Worm (Caenorhabditis elegans) whole organism, mixed stage, embryonic: ENCODE data around the gene nas-6.
A peak's percentile ranks its signal among the peaks of the same experiment; 100 is the strongest.

ENCODE experiments used
- M03D4.4 ChIP-seq: sonication (generic microtip); optimal IDR thresholded peaks from 2 replicates; lab custom pipeline; 2017; ENCODE audit warnings: mild to moderate bottlenecking, missing genetic modification characterization, missing compliant biosample characterization
- bed-3 ChIP-seq: fragments of 200-800 bp; sonication (Bioruptor generic); optimal IDR thresholded peaks from 3 replicates; lab custom pipeline; 2018; ENCODE audit warnings: mild to moderate bottlenecking, missing genetic modification characterization, moderate library complexity, missing compliant biosample characterization
- blmp-1 ChIP-seq: fragments of 150-350 bp; optimal IDR thresholded peaks from 2 replicates; lab custom pipeline; 2014; ENCODE audit warnings: missing biosample characterization, missing genetic modification characterization
- ceh-39 ChIP-seq: fragments of 150-350 bp; optimal IDR thresholded peaks from 2 replicates; lab custom pipeline; 2014; ENCODE audit warnings: missing biosample characterization, missing genetic modification characterization
- ceh-43 ChIP-seq: fragments of 200-800 bp; sonication (Bioruptor generic); optimal IDR thresholded peaks from 2 replicates; lab custom pipeline; 2018; ENCODE audit warnings: mild to moderate bottlenecking, missing genetic modification characterization, moderate library complexity, missing compliant biosample characterization
- ceh-83 ChIP-seq: fragments of 200-800 bp; sonication (Bioruptor generic); optimal IDR thresholded peaks from 2 replicates; lab custom pipeline; 2018; ENCODE audit warnings: mild to moderate bottlenecking, missing genetic modification characterization, missing compliant biosample characterization
- ces-1 ChIP-seq: fragments of 150-350 bp; optimal IDR thresholded peaks from 2 replicates; lab custom pipeline; 2014; ENCODE audit warnings: missing biosample characterization, missing genetic modification reagents, missing genetic modification characterization
- drap-1 ChIP-seq: fragments of 200-800 bp; sonication (Bioruptor generic); optimal IDR thresholded peaks from 3 replicates; lab custom pipeline; 2018; ENCODE audit warnings: mild to moderate bottlenecking, missing genetic modification characterization, missing compliant biosample characterization
- elt-1 ChIP-seq: sonication (generic microtip); optimal IDR thresholded peaks from 2 replicates; lab custom pipeline; 2017; ENCODE audit warnings: missing genetic modification characterization, mild to moderate bottlenecking, missing compliant biosample characterization, antibody characterized with exemption, moderate library complexity, borderline replicate concordance; ENCODE audit not compliant: insufficient read depth
- elt-3 ChIP-seq: fragments of 150-350 bp; optimal IDR thresholded peaks from 2 replicates; lab custom pipeline; 2014; ENCODE audit warnings: missing biosample characterization, missing genetic modification characterization
- flh-1 ChIP-seq: fragments of 200-800 bp; sonication (Bioruptor generic); optimal IDR thresholded peaks from 2 replicates; lab custom pipeline; 2018; ENCODE audit warnings: mild to moderate bottlenecking, missing genetic modification characterization, moderate library complexity, missing compliant biosample characterization
- ham-2 ChIP-seq: fragments of 200-800 bp; sonication (Bioruptor generic); optimal IDR thresholded peaks from 2 replicates; lab custom pipeline; 2018; ENCODE audit warnings: mild to moderate bottlenecking, missing genetic modification characterization, missing compliant biosample characterization
- hlh-1 ChIP-seq: fragments of 150-350 bp; optimal IDR thresholded peaks from 2 replicates; lab custom pipeline; 2014; ENCODE audit warnings: missing biosample characterization, missing genetic modification reagents, missing genetic modification characterization
- lin-13 ChIP-seq: fragments of 150-350 bp; optimal IDR thresholded peaks from 2 replicates; lab custom pipeline; 2014; ENCODE audit warnings: missing biosample characterization, missing genetic modification characterization
- lin-32 ChIP-seq: fragments of 200-800 bp; sonication (Bioruptor generic); optimal IDR thresholded peaks from 2 replicates; lab custom pipeline; 2018; ENCODE audit warnings: mild to moderate bottlenecking, missing genetic modification characterization, missing compliant biosample characterization
- lsy-2 ChIP-seq: fragments of 150-350 bp; optimal IDR thresholded peaks from 2 replicates; lab custom pipeline; 2014; ENCODE audit warnings: missing biosample characterization, missing genetic modification characterization
- mab-5 ChIP-seq: fragments of 150-350 bp; optimal IDR thresholded peaks from 2 replicates; lab custom pipeline; 2014; ENCODE audit warnings: missing biosample characterization, missing genetic modification characterization
- mls-2 ChIP-seq: sonication (generic microtip); optimal IDR thresholded peaks from 2 replicates; lab custom pipeline; 2016; ENCODE audit warnings: mild to moderate bottlenecking, missing genetic modification characterization, moderate library complexity, missing compliant biosample characterization
- nhr-2 ChIP-seq: fragments of 150-350 bp; optimal IDR thresholded peaks from 2 replicates; lab custom pipeline; 2014; ENCODE audit warnings: missing biosample characterization, missing genetic modification characterization
- nhr-28 ChIP-seq: fragments of 150-350 bp; optimal IDR thresholded peaks from 2 replicates; lab custom pipeline; 2014; ENCODE audit warnings: missing biosample characterization, missing genetic modification characterization
- nhr-76 ChIP-seq: sonication (generic microtip); optimal IDR thresholded peaks from 2 replicates; lab custom pipeline; 2017; ENCODE audit warnings: missing biosample characterization, missing genetic modification characterization
- pha-4 ChIP-seq: fragments of 150-350 bp; optimal IDR thresholded peaks from 2 replicates; lab custom pipeline; 2018; ENCODE audit warnings: missing biosample characterization, missing genetic modification reagents, missing genetic modification characterization
- sem-2 ChIP-seq: fragments of 200-800 bp; sonication (Bioruptor generic); optimal IDR thresholded peaks from 2 replicates; lab custom pipeline; 2018; ENCODE audit warnings: mild to moderate bottlenecking, missing genetic modification characterization, missing compliant biosample characterization
- snpc-4 ChIP-seq: fragments of 150-350 bp; optimal IDR thresholded peaks from 2 replicates; lab custom pipeline; 2014; ENCODE audit warnings: missing biosample characterization, missing genetic modification characterization
- sptf-1 ChIP-seq: sonication (generic microtip); optimal IDR thresholded peaks from 2 replicates; lab custom pipeline; 2017; ENCODE audit warnings: mild to moderate bottlenecking, missing genetic modification characterization, moderate library complexity, missing compliant biosample characterization
- tbx-8 ChIP-seq: fragments of 200-800 bp; sonication (Bioruptor generic); optimal IDR thresholded peaks from 2 replicates; lab custom pipeline; 2018; ENCODE audit warnings: mild to moderate bottlenecking, missing genetic modification characterization, moderate library complexity, missing compliant biosample characterization
- unc-120 ChIP-seq: sonication (generic microtip); optimal IDR thresholded peaks from 2 replicates; lab custom pipeline; 2017; ENCODE audit warnings: missing genetic modification characterization, missing compliant biosample characterization; ENCODE audit not compliant: poor library complexity, severe bottlenecking
- unc-39 ChIP-seq: fragments of 150-350 bp; optimal IDR thresholded peaks from 2 replicates; lab custom pipeline; 2014; ENCODE audit warnings: missing biosample characterization, missing genetic modification characterization
- unc-62 ChIP-seq: fragments of 150-350 bp; optimal IDR thresholded peaks from 2 replicates; lab custom pipeline; 2014; ENCODE audit warnings: missing biosample characterization, missing genetic modification reagents, missing genetic modification characterization
- zip-8 ChIP-seq: fragments of 150-350 bp; optimal IDR thresholded peaks from 2 replicates; lab custom pipeline; 2014; ENCODE audit warnings: missing biosample characterization, missing genetic modification characterization

The nas-6 gene

DNA sequence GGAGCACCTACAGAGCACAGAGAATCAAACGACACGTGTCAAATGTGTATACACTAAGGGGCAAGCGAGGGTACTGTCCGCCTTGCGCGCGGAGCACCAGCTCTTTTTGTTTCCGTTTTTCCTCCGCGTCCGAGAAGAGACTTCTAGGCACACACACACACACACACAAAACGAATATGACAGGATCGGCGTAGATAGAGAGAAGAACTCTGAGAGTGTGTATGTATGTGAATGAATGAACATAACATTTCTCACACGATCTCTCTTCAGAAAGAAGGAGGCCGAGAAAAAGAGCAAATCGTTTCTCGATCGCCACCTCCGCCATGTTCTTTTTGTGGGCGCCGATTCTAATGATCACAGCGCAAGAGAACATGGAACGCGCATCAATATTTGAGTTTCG lies at the start of gene nas-6:
Gene nas-6 (minus strand): TSS at position 101 of the 400 bp plus-strand sequence.
- TF ChIP-seq pha-4 (tag; lab: Kevin White, UChicago) (peak; percentile 11), nhr-28 (tag; lab: Kevin White, UChicago) (no peak)

DNA sequence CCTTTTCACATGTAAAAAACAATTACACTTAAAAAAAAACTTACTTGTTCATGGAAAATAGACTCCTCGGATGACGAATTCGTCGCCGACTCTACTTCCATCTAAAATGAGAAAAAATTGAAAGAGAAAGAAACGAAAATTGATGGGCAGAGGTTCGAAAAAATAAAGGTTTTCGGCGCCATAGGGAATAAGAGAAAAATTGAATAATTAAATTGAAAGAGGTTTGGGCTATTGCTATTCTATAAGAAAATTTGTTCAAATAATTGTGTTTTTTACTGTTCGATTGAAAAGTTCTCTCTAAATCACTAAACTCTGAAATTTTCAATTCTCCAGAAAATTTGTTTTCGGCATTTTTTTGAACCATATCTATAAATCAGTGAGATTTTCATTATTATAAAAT lies 7.3 kb downstream of the nas-6 start, which contains the start of gene rabr-2:
Gene rabr-2 (minus strand): TSS at position 101 of the 400 bp plus-strand sequence.
- no peak for TF ChIP-seq tbx-8
- no peak for TF ChIP-seq M03D4.4
- TF ChIP-seq lin-13 (tag; lab: Kevin White, UChicago), result no peak
- TF ChIP-seq ces-1, result no peak
- TF ChIP-seq nhr-28 (tag; lab: Kevin White, UChicago), result no peak
- TF ChIP-seq hlh-1, result no peak
- TF ChIP-seq sem-2, result no peak
- no peak for TF ChIP-seq lin-32 (GFP tag; lab: Kevin White, UChicago)
- TF ChIP-seq lsy-2, result no peak
- no peak for TF ChIP-seq bed-3 (GFP tag; lab: Kevin White, UChicago)

- no peak for TF ChIP-seq unc-120 (tag; lab: Kevin White, UChicago)
- no peak for TF ChIP-seq zip-8 (tag; lab: Kevin White, UChicago)
- TF ChIP-seq lin-13 (tag; lab: Kevin White, UChicago), result no peak
- no peak for TF ChIP-seq drap-1 (GFP tag; lab: Kevin White, UChicago)
- no peak for TF ChIP-seq mab-5 (tag; lab: Kevin White, UChicago)
- no peak for TF ChIP-seq hlh-1
- TF ChIP-seq flh-1 (GFP tag; lab: Kevin White, UChicago), result no peak
These were observed 14.8 kb downstream of the nas-6 start, which contains the start of gene grl-24 for ce11 chrIV:17475743-17476142. TSS of gene grl-24 (minus strand) at chrIV:17475843.

ce11 chrIV:17475242-17475641 lies 15.3 kb downstream of the nas-6 start, which contains the start of gene F11E6.9:
TSS of gene F11E6.9 (minus strand) at chrIV:17475342.
- TF ChIP-seq ceh-83 (GFP tag; lab: Kevin White, UChicago) (no peak), mls-2 (no peak), ceh-43 (GFP tag; lab: Kevin White, UChicago) (no peak), pha-4 (tag; lab: Kevin White, UChicago) (no peak), unc-62 (GFP tag; lab: Kevin White, UChicago) (no peak), ham-2 (GFP tag; lab: Kevin White, UChicago) (no peak), unc-39 (tag; lab: Kevin White, UChicago) (no peak), hlh-1 (no peak), unc-120 (tag; lab: Kevin White, UChicago) (no peak), sptf-1 (no peak), drap-1 (GFP tag; lab: Kevin White, UChicago) (no peak), zip-8 (tag; lab: Kevin White, UChicago) (no peak)

ce11 chrIV:17474047-17474446 lies 16.5 kb downstream of the nas-6 start:
- TF ChIP-seq unc-120 (tag; lab: Kevin White, UChicago) (no peak), nhr-76 (tag; lab: Kevin White, UChicago) (no peak), ceh-43 (GFP tag; lab: Kevin White, UChicago) (no peak), M03D4.4 (no peak), bed-3 (GFP tag; lab: Kevin White, UChicago) (no peak), mab-5 (tag; lab: Kevin White, UChicago) (no peak), blmp-1 (tag; lab: Kevin White, UChicago) (no peak), elt-1 (tag; lab: Kevin White, UChicago) (no peak), pha-4 (tag; lab: Kevin White, UChicago) (no peak), drap-1 (GFP tag; lab: Kevin White, UChicago) (no peak), nhr-2 (tag; lab: Kevin White, UChicago) (no peak), snpc-4 (tag; lab: Kevin White, UChicago) (no peak), mls-2 (no peak), unc-62 (GFP tag; lab: Kevin White, UChicago) (no peak), lin-32 (GFP tag; lab: Kevin White, UChicago) (no peak), ceh-83 (GFP tag; lab: Kevin White, UChicago) (no peak), ceh-39 (tag; lab: Kevin White, UChicago) (no peak), elt-3 (no peak)
